In the genomic region with DNA sequence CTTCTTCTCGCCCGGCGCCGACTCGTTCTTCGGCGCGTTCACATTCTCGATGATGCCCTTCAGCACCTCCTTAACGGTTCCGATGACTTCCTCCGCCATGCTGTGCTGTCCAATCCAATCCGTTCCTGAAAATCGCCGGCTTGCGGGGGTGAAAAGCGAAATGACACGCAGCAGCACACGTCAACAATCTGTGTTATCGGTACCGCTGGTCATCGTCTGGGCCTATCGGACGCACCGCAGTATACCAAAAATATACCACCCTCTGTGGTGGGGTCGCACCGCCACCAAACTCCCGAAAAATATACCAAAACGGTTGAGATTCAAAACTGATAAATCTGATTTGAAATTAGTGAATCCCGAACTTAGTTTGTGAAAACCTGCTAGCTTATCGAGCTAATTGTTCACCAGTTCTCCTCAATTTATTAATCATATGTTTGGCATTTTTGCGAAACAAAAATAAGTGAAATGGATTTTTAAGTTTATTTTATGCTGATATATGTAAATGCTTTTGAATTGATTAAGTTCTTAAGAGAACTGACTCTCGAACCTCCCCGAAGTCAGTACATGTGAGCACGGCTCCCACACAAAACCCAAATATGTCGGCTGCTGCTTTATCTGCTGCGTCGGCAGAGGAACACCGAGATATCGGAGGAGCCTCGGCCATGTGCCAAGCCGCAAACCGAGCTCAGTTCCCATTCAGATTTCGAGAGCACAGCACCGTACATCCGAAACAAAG, we compare ENCODE assay signal across 5 fruit fly cellular contexts.
TF ChIP-seq lines count a peak whose summit lies in the region.

A gene (minus strand): TSS at position 210 of the 736 bp plus-strand sequence.
A gene (plus strand): TSS at position 686 of the 736 bp plus-strand sequence.

- TF ChIP-seq CTCF in whole organism, embryonic (GFP tag; optimal IDR thresholded peaks at IDR 0.05; lab: Kevin White, UChicago), result peak; percentile 22

TF ChIP-seq in whole organism, adult, 20 proteins besides CTCF, POLR2A, EP300 and RAD21:
- TF ChIP-seq toe (GFP tag; optimal IDR thresholded peaks at IDR 0.05; lab: Kevin White, UChicago) (no peak), Mnt (GFP tag; optimal IDR thresholded peaks at IDR 0.05; lab: Kevin White, UChicago) (peak; percentile 34), CG7045 (GFP tag; optimal IDR thresholded peaks at IDR 0.05; lab: Kevin White, UChicago) (no peak), kay (GFP tag; lab: Kevin White, UChicago; ENCODE audit: borderline replicate concordance) (no peak), Hr96 (GFP tag; optimal IDR thresholded peaks at IDR 0.05; lab: Kevin White, UChicago) (no peak), CG11617 (GFP tag; optimal IDR thresholded peaks at IDR 0.05; lab: Kevin White, UChicago) (no peak)

TF ChIP-seq in whole organism, embryonic, 481 proteins besides CTCF, POLR2A, EP300 and RAD21 (continues in another document):
- TF ChIP-seq Dref (GFP tag; IDR thresholded peaks at IDR 0.05; lab: Robert Waterston, UW), result peak; percentile 77
- TF ChIP-seq Dp (GFP tag; optimal IDR thresholded peaks at IDR 0.05; lab: Kevin White, UChicago), result peak; percentile 63
- TF ChIP-seq kni (GFP tag; optimal IDR thresholded peaks at IDR 0.05; lab: Kevin White, UChicago), result no peak
- TF ChIP-seq CG14860 (GFP tag; IDR thresholded peaks at IDR 0.05; lab: Robert Waterston, UW; ENCODE audit: partially characterized antibody), result 0 out of 3 replicates have a peak, but pooled peaks have one; percentile 45
- TF ChIP-seq maf-S (GFP tag; optimal IDR thresholded peaks at IDR 0.05; lab: Kevin White, UChicago), result no peak
- peak; percentile 17; the same call in 1 of the 2 replicates for TF ChIP-seq CG17328 (GFP tag; IDR thresholded peaks at IDR 0.05; lab: Robert Waterston, UW)
- TF ChIP-seq otp (GFP tag; IDR thresholded peaks at IDR 0.05; lab: Robert Waterston, UW), result no peak
- TF ChIP-seq CG14014 (GFP tag; IDR thresholded peaks at IDR 0.05; lab: Robert Waterston, UW), result no peak
- peak; percentile 74 for TF ChIP-seq CG1603 (tag; optimal IDR thresholded peaks at IDR 0.05; lab: Kevin White, UChicago)
- TF ChIP-seq CG11456 (GFP tag; IDR thresholded peaks at IDR 0.05; lab: Robert Waterston, UW), result 0 out of 3 replicates have a peak, but pooled peaks have one; percentile 7
- TF ChIP-seq Scr (GFP tag; IDR thresholded peaks at IDR 0.05; lab: Robert Waterston, UW; ENCODE audit: partially characterized antibody), result peak; percentile 52
- TF ChIP-seq CG7963 (GFP tag; IDR thresholded peaks at IDR 0.05; lab: Robert Waterston, UW; ENCODE audit: partially characterized antibody), result 0 out of 3 replicates have a peak, but pooled peaks have one; percentile 25
- TF ChIP-seq inv (GFP tag; IDR thresholded peaks at IDR 0.05; lab: Robert Waterston, UW; ENCODE audit: partially characterized antibody), result peak; percentile 22; the same call in 1 of the 2 replicates
- no peak for TF ChIP-seq CG11695 (GFP tag; IDR thresholded peaks at IDR 0.05; lab: Robert Waterston, UW)
- TF ChIP-seq stwl (tag; optimal IDR thresholded peaks at IDR 0.05; lab: Kevin White, UChicago), result peak; percentile 29
- peak; percentile 39; the same call in 1 of the 3 replicates for TF ChIP-seq Doc3 (GFP tag; IDR thresholded peaks at IDR 0.05; lab: Robert Waterston, UW; ENCODE audit: partially characterized antibody)

TF ChIP-seq in whole organism, prepupa, 60 proteins besides CTCF, POLR2A, EP300 and RAD21:
- TF ChIP-seq Eip93F (GFP tag; optimal IDR thresholded peaks at IDR 0.05; lab: Kevin White, UChicago) (no peak), CG10669 (GFP tag; optimal IDR thresholded peaks at IDR 0.05; lab: Kevin White, UChicago) (no peak), svp (GFP tag; lab: Kevin White, UChicago) (peak; percentile 62), Eip78C (GFP tag; lab: Kevin White, UChicago) (peak; percentile 1), dsx (GFP tag; optimal IDR thresholded peaks at IDR 0.05; lab: Kevin White, UChicago; ENCODE audit: poor library complexity, severe bottlenecking) (no peak), achi (GFP tag; optimal IDR thresholded peaks at IDR 0.05; lab: Kevin White, UChicago) (peak; percentile 14)

TF ChIP-seq in whole organism, pupa, 21 proteins besides CTCF, POLR2A, EP300 and RAD21:
- TF ChIP-seq Ets98B (GFP tag; IDR thresholded peaks at IDR 0.05; lab: Robert Waterston, UW) (peak; percentile 17; the same call in 1 of the 2 replicates), D1 (tag; optimal IDR thresholded peaks at IDR 0.05; lab: Kevin White, UChicago) (no peak), CG9948 (tag; optimal IDR thresholded peaks at IDR 0.05; lab: Kevin White, UChicago) (no peak), fd96Ca (GFP tag; IDR thresholded peaks at IDR 0.05; lab: Robert Waterston, UW) (no peak), gl (tag; optimal IDR thresholded peaks at IDR 0.05; lab: Kevin White, UChicago) (no peak), EcR (GFP tag; optimal IDR thresholded peaks at IDR 0.05; lab: Kevin White, UChicago) (no peak), CG8159 (tag; optimal IDR thresholded peaks at IDR 0.05; lab: Kevin White, UChicago) (no peak), CG4496 (GFP tag; IDR thresholded peaks at IDR 0.05; lab: Robert Waterston, UW) (0 out of 3 replicates have a peak, but pooled peaks have one; percentile 8), CG32121 (GFP tag; IDR thresholded peaks at IDR 0.05; lab: Robert Waterston, UW) (no peak)

TF ChIP-seq in whole organism, wandering third instar larva, 38 proteins besides CTCF, POLR2A, EP300 and RAD21:
- no peak for TF ChIP-seq Rel (GFP tag; optimal IDR thresholded peaks at IDR 0.05; lab: Kevin White, UChicago)
- TF ChIP-seq Rel (tag; optimal IDR thresholded peaks at IDR 0.05; lab: Kevin White, UChicago), result peak; percentile 97
- TF ChIP-seq Abd-B (GFP tag; optimal IDR thresholded peaks at IDR 0.05; lab: Kevin White, UChicago), result no peak
- no peak for TF ChIP-seq CG9705 (GFP tag; optimal IDR thresholded peaks at IDR 0.05; lab: Kevin White, UChicago)
